Fruit fly (Drosophila melanogaster) whole organism, embryonic: ENCODE data around the gene CG15011.

Experiments
- ATbp ChIP-seq: fragments of 200-800 bp; sonication (Bioruptor generic); optimal IDR thresholded peaks from 2 replicates; lab custom pipeline; 2017; ENCODE audit warnings: missing biosample characterization, mild to moderate bottlenecking, missing genetic modification characterization, missing genetic modification reagents
- Adf1 ChIP-seq: fragments of 200-800 bp; sonication (Bioruptor generic); IDR thresholded peaks from 2 replicates; pipeline ENCODE4 v1.3.6; 2022; ENCODE audit warnings: missing biosample characterization, missing genetic modification characterization
- Atf6 ChIP-seq: fragments of 200-800 bp; sonication (Bioruptor generic); IDR thresholded peaks from 2 replicates; pipeline ENCODE4 v1.3.6; 2022; ENCODE audit warnings: missing biosample characterization, missing genetic modification characterization
- CG1024 ChIP-seq: fragments of 200-800 bp; sonication (Bioruptor generic); IDR thresholded peaks from 2 replicates; pipeline ENCODE4 v1.3.6; 2022; ENCODE audit warnings: missing biosample characterization, missing genetic modification characterization
- CG11560 ChIP-seq: fragments of 200-800 bp; sonication (Bioruptor generic); IDR thresholded peaks from 3 replicates; pipeline ENCODE4 v1.3.6; 2022; ENCODE audit warnings: missing biosample characterization, missing genetic modification characterization
- CG13775 ChIP-seq: fragments of 200-800 bp; sonication (Bioruptor generic); optimal IDR thresholded peaks from 3 replicates; lab custom pipeline; 2017; ENCODE audit warnings: missing biosample characterization, mild to moderate bottlenecking, missing genetic modification characterization
- CG30431 ChIP-seq: fragments of 200-800 bp; sonication (Bioruptor generic); optimal IDR thresholded peaks from 2 replicates; lab custom pipeline; 2017; ENCODE audit warnings: missing biosample characterization, missing genetic modification characterization
- CG33557 ChIP-seq: fragments of 200-800 bp; sonication (Bioruptor generic); optimal IDR thresholded peaks from 2 replicates; lab custom pipeline; 2019; ENCODE audit warnings: missing biosample characterization, mild to moderate bottlenecking, missing genetic modification characterization, moderate library complexity
- CG34422 ChIP-seq: fragments of 200-800 bp; sonication (Bioruptor generic); IDR thresholded peaks from 3 replicates; pipeline ENCODE4 v1.3.6; 2022; ENCODE audit warnings: missing biosample characterization, missing genetic modification characterization
- CG8281 ChIP-seq: fragments of 200-800 bp; sonication (Bioruptor generic); optimal IDR thresholded peaks from 2 replicates; lab custom pipeline; 2018; ENCODE audit warnings: missing biosample characterization, mild to moderate bottlenecking, missing genetic modification characterization, moderate library complexity
- CG8944 ChIP-seq: fragments of 200-800 bp; sonication (Bioruptor generic); optimal IDR thresholded peaks from 3 replicates; lab custom pipeline; 2016; ENCODE audit warnings: missing biosample characterization, missing genetic modification characterization
- CG9876 ChIP-seq: fragments of 200-800 bp; sonication (Bioruptor generic); optimal IDR thresholded peaks from 2 replicates; lab custom pipeline; 2016; ENCODE audit warnings: missing biosample characterization, missing genetic modification characterization
- CkIIα-i1 ChIP-seq: fragments of 200-800 bp; sonication (Bioruptor generic); IDR thresholded peaks from 2 replicates; pipeline ENCODE4 v1.3.6; 2022; ENCODE audit warnings: missing biosample characterization, missing genetic modification characterization
- E2f2 ChIP-seq: fragments of 200-800 bp; sonication (Bioruptor generic); IDR thresholded peaks from 2 replicates; pipeline ENCODE4 v1.3.6; 2022; ENCODE audit warnings: missing biosample characterization, missing genetic modification characterization
- HmgD ChIP-seq: fragments of 200-800 bp; sonication (Bioruptor generic); optimal IDR thresholded peaks from 3 replicates; lab custom pipeline; 2016; ENCODE audit warnings: missing biosample characterization, missing genetic modification characterization
- Hmr ChIP-seq: fragments of 200-800 bp; sonication (Bioruptor generic); optimal IDR thresholded peaks from 3 replicates; lab custom pipeline; 2017; ENCODE audit warnings: mild to moderate bottlenecking, missing biosample characterization, missing genetic modification reagents, missing genetic modification characterization
- Kr ChIP-seq: fragments of 200-800 bp; sonication (Bioruptor generic); optimal IDR thresholded peaks from 2 replicates; lab custom pipeline; 2017; ENCODE audit warnings: missing biosample characterization, mild to moderate bottlenecking, missing genetic modification characterization
- Lpt ChIP-seq: fragments of >200 bp; optimal IDR thresholded peaks from 2 replicates; lab custom pipeline; 2018; ENCODE audit warnings: missing biosample characterization, missing genetic modification characterization
- NFAT ChIP-seq: fragments of 200-800 bp; sonication (Bioruptor generic); IDR thresholded peaks from 2 replicates; pipeline ENCODE4 v1.3.6; 2022; ENCODE audit warnings: missing biosample characterization, missing genetic modification characterization
- Nf-YC ChIP-seq: fragments of 200-800 bp; optimal IDR thresholded peaks from 3 replicates; lab custom pipeline; 2019; ENCODE audit warnings: missing biosample characterization, mild to moderate bottlenecking, missing genetic modification characterization, moderate library complexity
- Oli ChIP-seq: fragments of 200-800 bp; sonication (Bioruptor generic); optimal IDR thresholded peaks from 2 replicates; lab custom pipeline; 2018; ENCODE audit warnings: missing biosample characterization, mild to moderate bottlenecking, missing genetic modification characterization, moderate library complexity
- Sox100B ChIP-seq: fragments of 200-800 bp; sonication (Bioruptor generic); optimal IDR thresholded peaks from 3 replicates; lab custom pipeline; 2018; ENCODE audit warnings: missing biosample characterization, mild to moderate bottlenecking, missing genetic modification characterization
- TFAM ChIP-seq: fragments of 200-800 bp; sonication (Bioruptor generic); optimal IDR thresholded peaks from 2 replicates; lab custom pipeline; 2017; ENCODE audit warnings: missing biosample characterization, missing genetic modification characterization, inconsistent platforms
- YL-1 ChIP-seq: fragments of 200-800 bp; sonication (Bioruptor generic); optimal IDR thresholded peaks from 3 replicates; lab custom pipeline; 2017; ENCODE audit warnings: missing biosample characterization, mild to moderate bottlenecking, missing genetic modification characterization
- az2 ChIP-seq: fragments of 200-800 bp; sonication (Bioruptor generic); optimal IDR thresholded peaks from 3 replicates; lab custom pipeline; 2016; ENCODE audit warnings: missing biosample characterization, missing genetic modification characterization
- bsh ChIP-seq, 2 experiments: fragments of 200-800 bp; sonication (Bioruptor generic); optimal IDR thresholded peaks; 2 replicates each; lab custom pipeline; 2017 to 2018; ENCODE audit warnings: mild to moderate bottlenecking in 2 of 2, missing biosample characterization in 2 of 2, missing genetic modification characterization in 2 of 2, moderate library complexity in 1 of 2
- btn ChIP-seq: fragments of 200-800 bp; sonication (Bioruptor generic); optimal IDR thresholded peaks from 2 replicates; lab custom pipeline; 2016; ENCODE audit warnings: missing biosample characterization, missing genetic modification characterization
- caup ChIP-seq: fragments of 200-800 bp; sonication (Bioruptor generic); optimal IDR thresholded peaks from 3 replicates; lab custom pipeline; 2017; ENCODE audit warnings: missing biosample characterization, mild to moderate bottlenecking, missing genetic modification characterization, moderate library complexity; ENCODE audit not compliant: severe bottlenecking
- crol ChIP-seq: fragments of 200-800 bp; sonication (Bioruptor generic); IDR thresholded peaks from 2 replicates; pipeline ENCODE4 v1.3.6; 2022; ENCODE audit warnings: missing biosample characterization, missing genetic modification characterization
- disco-r ChIP-seq: fragments of 200-800 bp; sonication (Bioruptor generic); optimal IDR thresholded peaks from 2 replicates; lab custom pipeline; 2016; ENCODE audit warnings: missing biosample characterization, missing genetic modification characterization
- dm ChIP-seq: fragments of 200-800 bp; sonication (Bioruptor generic); optimal IDR thresholded peaks from 3 replicates; lab custom pipeline; 2016; ENCODE audit warnings: missing biosample characterization, missing genetic modification characterization
- dpn ChIP-seq, 2 experiments: fragments of 200-800 bp; sonication (Bioruptor generic); optimal IDR thresholded peaks; 3 replicates each; lab custom pipeline; 2016; ENCODE audit warnings: missing biosample characterization in 2 of 2, missing genetic modification characterization in 2 of 2
- ems ChIP-seq: fragments of 200-800 bp; sonication (Bioruptor generic); optimal IDR thresholded peaks from 3 replicates; lab custom pipeline; 2016; ENCODE audit warnings: missing biosample characterization, missing genetic modification characterization
- esg ChIP-seq: fragments of 200-800 bp; sonication (Bioruptor generic); conservative IDR thresholded peaks from 2 replicates; pipeline ENCODE4 v1.3.6; 2022; ENCODE audit warnings: missing biosample characterization, missing genetic modification characterization
- eve ChIP-seq, 2 experiments: fragments of >200 bp; optimal IDR thresholded peaks; 2 replicates each; lab custom pipeline; 2017; ENCODE audit warnings: missing biosample characterization in 2 of 2, missing genetic modification characterization in 2 of 2
- ewg ChIP-seq: fragments of 200-800 bp; sonication (Bioruptor generic); optimal IDR thresholded peaks from 3 replicates; lab custom pipeline; 2017; ENCODE audit warnings: mild to moderate bottlenecking, missing biosample characterization, missing genetic modification reagents, missing genetic modification characterization
- exex ChIP-seq: fragments of 200-800 bp; sonication (Bioruptor generic); optimal IDR thresholded peaks from 4 replicates; lab custom pipeline; 2018; ENCODE audit warnings: missing biosample characterization, mild to moderate bottlenecking, missing genetic modification characterization, moderate library complexity
- fd96Cb ChIP-seq: fragments of 200-800 bp; sonication (Bioruptor generic); optimal IDR thresholded peaks from 2 replicates; lab custom pipeline; 2018; ENCODE audit warnings: missing biosample characterization, mild to moderate bottlenecking, missing genetic modification characterization, moderate library complexity
- fru ChIP-seq: fragments of >200 bp; optimal IDR thresholded peaks from 2 replicates; lab custom pipeline; 2017
- gcm2 ChIP-seq: fragments of 200-800 bp; sonication (Bioruptor generic); optimal IDR thresholded peaks from 2 replicates; lab custom pipeline; 2016; ENCODE audit warnings: missing biosample characterization, missing genetic modification characterization
- ken ChIP-seq: fragments of 200-800 bp; sonication (Bioruptor generic); IDR thresholded peaks from 3 replicates; pipeline ENCODE4 v1.3.6; 2022; ENCODE audit warnings: missing biosample characterization, missing genetic modification characterization
- lab ChIP-seq: fragments of 200-800 bp; sonication (Bioruptor generic); optimal IDR thresholded peaks from 3 replicates; lab custom pipeline; 2017; ENCODE audit warnings: missing biosample characterization, missing genetic modification characterization, mild to moderate bottlenecking, moderate library complexity, missing genetic modification reagents
- nom ChIP-seq: fragments of 200-800 bp; sonication (Bioruptor generic); optimal IDR thresholded peaks from 2 replicates; lab custom pipeline; 2017; ENCODE audit warnings: missing biosample characterization, missing genetic modification characterization, mild to moderate bottlenecking, moderate library complexity, missing genetic modification reagents
- p53 ChIP-seq: fragments of 200-800 bp; sonication (Bioruptor generic); optimal IDR thresholded peaks from 2 replicates; lab custom pipeline; 2016; ENCODE audit warnings: missing biosample characterization, missing genetic modification characterization
- pnt ChIP-seq: fragments of 200-800 bp; sonication (Bioruptor generic); optimal IDR thresholded peaks from 3 replicates; lab custom pipeline; 2016; ENCODE audit warnings: missing biosample characterization, missing genetic modification characterization
- prd ChIP-seq, 3 experiments: fragments of >200 bp in 2 of 3; fragments of 200-800 bp in 1 of 3; sonication (Bioruptor generic) in 1 of 3; optimal IDR thresholded peaks in 2 of 3; IDR thresholded peaks in 1 of 3; 2 replicates in 2 of 3; 3 replicates in 1 of 3; pipeline versions ENCODE4 v1.3.6 to Lab custom; 2017 to 2022; ENCODE audit warnings: missing biosample characterization in 1 of 3, missing genetic modification characterization in 1 of 3
- salm ChIP-seq: fragments of 200-800 bp; sonication (Bioruptor generic); optimal IDR thresholded peaks from 2 replicates; lab custom pipeline; 2018; ENCODE audit warnings: missing biosample characterization, mild to moderate bottlenecking, missing genetic modification characterization
- sqz ChIP-seq: fragments of 200-800 bp; sonication (Bioruptor generic); optimal IDR thresholded peaks from 3 replicates; lab custom pipeline; 2018; ENCODE audit warnings: missing biosample characterization, mild to moderate bottlenecking, missing genetic modification characterization
- tgo ChIP-seq: fragments of 200-800 bp; sonication (Bioruptor generic); IDR thresholded peaks from 3 replicates; pipeline ENCODE4 v1.3.6; 2022; ENCODE audit warnings: missing biosample characterization, missing genetic modification characterization
- yki ChIP-seq: fragments of >200 bp; optimal IDR thresholded peaks from 3 replicates; lab custom pipeline; 2018
- z ChIP-seq: fragments of 200-800 bp; sonication (Bioruptor generic); IDR thresholded peaks from 3 replicates; pipeline ENCODE4 v1.3.6; 2022; ENCODE audit warnings: missing biosample characterization, missing genetic modification characterization

Gene CG15011

dm6 chr3L:4292120-4292697 lies 33.3 kb upstream of the CG15011 start, which contains the start of the genes CG15012 and Fdx2 (continued):
- TF ChIP-seq exex (tag; lab: Kevin White, UChicago) (peak; percentile 19), bsh (GFP tag; optimal IDR thresholded peaks at IDR 0.05; lab: Kevin White, UChicago) (peak in 1 of 2 experiments; percentile 1), CG34422 (no peak), az2 (no peak), Kr (GFP tag; lab: Kevin White, UChicago) (no peak), Lpt (GFP tag; lab: Kevin White, UChicago) (no peak), Oli (tag; lab: Kevin White, UChicago) (no peak), crol (GFP tag; lab: Robert Waterston, UW) (no peak), pnt (GFP tag; lab: Kevin White, UChicago) (peak; percentile 21), nom (GFP tag; lab: Kevin White, UChicago) (no peak), lab (GFP tag; lab: Kevin White, UChicago) (no peak), YL-1 (GFP tag; lab: Kevin White, UChicago) (peak; percentile 93), sqz (GFP tag; lab: Kevin White, UChicago) (no peak), TFAM (GFP tag; lab: Kevin White, UChicago) (no peak), Atf6 (GFP tag; lab: Robert Waterston, UW) (no peak), HmgD (GFP tag; lab: Kevin White, UChicago) (peak; percentile 17), E2f2 (peak; percentile 54), gcm2 (GFP tag; lab: Kevin White, UChicago) (no peak), CG8944 (GFP tag; lab: Kevin White, UChicago) (peak; percentile 34), ATbp (GFP tag; lab: Kevin White, UChicago) (no peak), NFAT (GFP tag; lab: Robert Waterston, UW) (no peak), CG33557 (GFP tag; lab: Kevin White, UChicago) (no peak), ewg (GFP tag; lab: Kevin White, UChicago) (no peak), tgo (GFP tag; lab: Robert Waterston, UW) (no peak), esg (GFP tag; lab: Robert Waterston, UW) (no peak), Nf-YC (tag; lab: Kevin White, UChicago) (peak; percentile 19), CG1024 (GFP tag; lab: Robert Waterston, UW) (no peak), p53 (GFP tag; lab: Kevin White, UChicago) (peak; percentile 7), Sox100B (no peak), yki (no peak), CG8281 (tag; lab: Kevin White, UChicago) (no peak), prd (optimal IDR thresholded peaks at IDR 0.05; lab: Kevin White, UChicago) (no peak), prd (GFP tag; IDR thresholded peaks at IDR 0.05; lab: Robert Waterston, UW) (peak; percentile 27; the same call in 1 of the 3 replicates), CG30431 (GFP tag; lab: Kevin White, UChicago) (no peak), fd96Cb (tag; lab: Kevin White, UChicago) (no peak), salm (tag; lab: Kevin White, UChicago) (no peak), fru (lab: Kevin White, UChicago) (no peak), dpn (GFP tag; optimal IDR thresholded peaks at IDR 0.05; lab: Kevin White, UChicago) (peak; percentile 25 to 33), ken (no peak), disco-r (no peak), caup (no peak), ems (GFP tag; lab: Kevin White, UChicago) (peak; percentile 45), eve (GFP tag; optimal IDR thresholded peaks at IDR 0.05; lab: Kevin White, UChicago) (no peak), dm (peak; percentile 71), Hmr (GFP tag; lab: Kevin White, UChicago) (no peak), z (GFP tag; lab: Robert Waterston, UW) (no peak), Adf1 (no peak), CG11560 (no peak), btn (no peak), CG9876 (GFP tag; lab: Kevin White, UChicago) (no peak), CkIIα-i1 (GFP tag; lab: Robert Waterston, UW) (no peak), CG13775 (peak; percentile 24)
